Fruit fly (Drosophila melanogaster): ENCODE results near the gene chm.

chm gene

DNA sequence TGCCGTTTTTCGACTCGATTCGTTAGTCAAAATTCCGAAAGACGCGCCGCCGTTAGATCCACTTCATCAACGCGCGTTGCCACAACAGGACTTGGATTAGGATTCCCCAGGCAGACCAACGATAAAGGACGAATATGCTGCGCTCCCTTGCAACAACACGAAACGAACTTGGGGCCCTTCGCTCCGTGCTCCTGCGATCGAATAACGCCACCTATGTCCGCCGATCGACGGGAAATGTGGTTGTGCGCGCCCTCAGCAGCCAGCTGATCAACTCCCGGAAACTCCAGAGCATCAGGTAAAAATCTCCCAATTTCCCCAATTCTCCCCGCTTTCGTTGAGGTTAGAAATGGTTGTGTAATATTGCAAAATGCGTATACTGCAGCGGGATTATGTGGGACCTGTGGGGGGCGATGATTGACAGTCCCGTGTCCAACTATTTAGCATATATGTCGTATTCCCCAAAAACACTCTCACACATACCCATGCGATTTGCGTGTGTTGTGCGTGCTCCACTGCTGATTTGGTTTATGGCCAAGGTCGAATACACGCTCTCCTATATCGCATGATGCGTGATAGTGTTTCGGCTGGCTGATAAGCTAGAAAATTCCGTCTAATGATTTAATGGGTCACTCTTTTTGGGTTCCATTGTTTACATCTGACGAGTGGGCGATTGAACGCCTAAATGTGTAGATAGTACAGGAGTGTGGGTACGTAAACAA lies 15.0 kb downstream of the chm start (continued):
- TF ChIP-seq PHDP (tag; optimal IDR thresholded peaks at IDR 0.05), result peak; percentile 13
- TF ChIP-seq CG31441 (GFP tag; IDR thresholded peaks at IDR 0.05), result no peak
- TF ChIP-seq pzg (GFP tag; optimal IDR thresholded peaks at IDR 0.05), result no peak
- TF ChIP-seq CG7357 (GFP tag; IDR thresholded peaks at IDR 0.05), result no peak
- TF ChIP-seq CG12769 (tag; optimal IDR thresholded peaks at IDR 0.05), result peak; percentile 81
- TF ChIP-seq CG6654 (GFP tag; optimal IDR thresholded peaks at IDR 0.05), result no peak
- TF ChIP-seq hth (optimal IDR thresholded peaks at IDR 0.05), result no peak
- no peak for TF ChIP-seq CG1233 (GFP tag; optimal IDR thresholded peaks at IDR 0.05)
- TF ChIP-seq Scr (GFP tag; IDR thresholded peaks at IDR 0.05; ENCODE audit: partially characterized antibody), result no peak
- TF ChIP-seq row (GFP tag; IDR thresholded peaks at IDR 0.05), result no peak
- TF ChIP-seq Fer2 (tag; optimal IDR thresholded peaks at IDR 0.05), result no peak
- TF ChIP-seq Kr (GFP tag; optimal IDR thresholded peaks at IDR 0.05), result no peak
- no peak for TF ChIP-seq Xbp1 (GFP tag; optimal IDR thresholded peaks at IDR 0.05)
- TF ChIP-seq CG34376 (GFP tag; optimal IDR thresholded peaks at IDR 0.05), result peak; percentile 85
- 0 out of 3 replicates have a peak, but pooled peaks have one; percentile 7 for TF ChIP-seq Dbx (GFP tag; IDR thresholded peaks at IDR 0.05)
- TF ChIP-seq sim (GFP tag; IDR thresholded peaks at IDR 0.05), result no peak
- TF ChIP-seq cg (GFP tag; optimal IDR thresholded peaks at IDR 0.05), result peak; percentile 57
- TF ChIP-seq CG14710 (tag; optimal IDR thresholded peaks at IDR 0.05), result no peak
- no peak for TF ChIP-seq CG5180 (GFP tag; optimal IDR thresholded peaks at IDR 0.05)
- TF ChIP-seq ash1 (GFP tag; optimal IDR thresholded peaks at IDR 0.05), result no peak
- TF ChIP-seq CG10209 (GFP tag; optimal IDR thresholded peaks at IDR 0.05), result no peak
- TF ChIP-seq CG2202 (tag; optimal IDR thresholded peaks at IDR 0.05), result no peak
- no peak for TF ChIP-seq CG12219 (GFP tag; optimal IDR thresholded peaks at IDR 0.05)
- no peak for TF ChIP-seq CG9932 (GFP tag; IDR thresholded peaks at IDR 0.05)
- no peak for TF ChIP-seq wdn (GFP tag; IDR thresholded peaks at IDR 0.05)
- peak in 1 of 2 experiments; percentile 9 for TF ChIP-seq Eip74EF (GFP tag; optimal IDR thresholded peaks at IDR 0.05)
- TF ChIP-seq CG34224 (GFP tag; IDR thresholded peaks at IDR 0.05; ENCODE audit: partially characterized antibody), result no peak
- TF ChIP-seq CG8359 (GFP tag; optimal IDR thresholded peaks at IDR 0.05; ENCODE audit: borderline replicate concordance), result peak; percentile 19
- TF ChIP-seq CG8944 (GFP tag; optimal IDR thresholded peaks at IDR 0.05), result no peak
- TF ChIP-seq dmrt11E (tag; optimal IDR thresholded peaks at IDR 0.05), result no peak
- no peak for TF ChIP-seq CG2889 (GFP tag; IDR thresholded peaks at IDR 0.05)
- TF ChIP-seq CG4707 (GFP tag; optimal IDR thresholded peaks at IDR 0.05), result no peak
- peak; percentile 65 for TF ChIP-seq MESR4 (GFP tag; optimal IDR thresholded peaks at IDR 0.05)
- no peak for TF ChIP-seq Jarid2 (GFP tag; optimal IDR thresholded peaks at IDR 0.05)
- peak in 1 of 2 experiments; percentile 99 for TF ChIP-seq Pdp1 (GFP tag; optimal IDR thresholded peaks at IDR 0.05)
- TF ChIP-seq hkb (optimal IDR thresholded peaks at IDR 0.05), result no peak
- TF ChIP-seq hkb (GFP tag; IDR thresholded peaks at IDR 0.05), result no peak
- TF ChIP-seq CG14860 (GFP tag; IDR thresholded peaks at IDR 0.05; ENCODE audit: partially characterized antibody), result no peak
- no peak for TF ChIP-seq CG3163 (GFP tag; optimal IDR thresholded peaks at IDR 0.05)
- no peak for TF ChIP-seq croc (GFP tag; conservative IDR thresholded peaks at IDR 0.05)
- TF ChIP-seq MTF-1 (GFP tag; optimal IDR thresholded peaks at IDR 0.05; ENCODE audit: borderline replicate concordance), result no peak
- no peak for TF ChIP-seq mam (GFP tag; optimal IDR thresholded peaks at IDR 0.05)
- TF ChIP-seq CG7372 (GFP tag; IDR thresholded peaks at IDR 0.05), result no peak
- TF ChIP-seq mld (GFP tag; IDR thresholded peaks at IDR 0.05; ENCODE audit: partially characterized antibody), result 0 out of 3 replicates have a peak, but pooled peaks have one; percentile 39
- no peak for TF ChIP-seq Dfd (GFP tag; optimal IDR thresholded peaks at IDR 0.05)
- no peak for TF ChIP-seq ssp (GFP tag; IDR thresholded peaks at IDR 0.05)
- TF ChIP-seq CG15011 (GFP tag; optimal IDR thresholded peaks at IDR 0.05), result no peak
- no peak for TF ChIP-seq Atf-2 (GFP tag; optimal IDR thresholded peaks at IDR 0.05)
- TF ChIP-seq so (GFP tag; IDR thresholded peaks at IDR 0.05), result no peak

Measured in whole organism, embryonic.